Worm (Caenorhabditis elegans): ENCODE measurements around the gene T25B2.4.

Gene T25B2.4

DNA sequence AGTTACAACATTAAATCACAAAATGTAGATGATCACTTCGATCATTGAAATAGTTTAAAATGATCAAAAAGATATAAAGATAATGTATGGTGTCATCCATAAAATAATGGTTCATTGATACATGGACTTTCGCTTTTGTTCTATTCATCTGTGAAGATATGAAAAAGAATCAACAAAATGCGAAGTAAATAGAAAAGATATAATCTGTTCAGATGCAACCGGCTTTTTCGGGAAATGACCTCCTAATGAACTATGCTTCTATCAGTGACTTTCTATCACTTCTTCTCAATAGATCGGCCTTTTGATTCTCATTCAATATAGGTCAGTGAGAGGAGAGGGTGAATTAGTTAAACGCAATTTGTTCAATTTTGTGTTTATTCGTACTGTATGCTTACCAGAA is 945 bp downstream of the T25B2.4 start:
- TF ChIP-seq unc-62 (GFP tag; optimal IDR thresholded peaks at IDR 0.05): no peak

DNA sequence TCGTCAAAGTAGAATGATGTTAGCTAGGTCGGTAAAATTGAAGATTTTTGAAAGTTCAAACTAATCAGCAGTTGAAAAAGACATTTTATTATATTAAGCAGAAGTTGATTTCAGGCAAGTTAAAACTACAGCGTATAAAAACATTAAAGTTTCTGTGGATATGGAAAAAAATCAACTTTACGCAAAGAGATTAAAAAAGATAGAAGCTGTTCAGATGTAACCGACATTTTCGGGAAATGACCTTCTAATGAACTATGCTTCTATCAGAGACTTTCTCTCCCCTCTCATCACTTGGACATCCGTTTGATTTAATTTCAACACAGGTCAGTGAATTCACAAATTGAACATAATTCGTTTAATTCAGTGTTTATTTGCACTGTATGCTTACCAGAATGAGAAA is 2.2 kb downstream of the T25B2.4 start, which contains the start of gene T13C5.7:
Gene T13C5.7 (plus strand): TSS at position 301 of the 400 bp plus-strand sequence.
- TF ChIP-seq unc-62 (GFP tag; optimal IDR thresholded peaks at IDR 0.05): no peak

DNA sequence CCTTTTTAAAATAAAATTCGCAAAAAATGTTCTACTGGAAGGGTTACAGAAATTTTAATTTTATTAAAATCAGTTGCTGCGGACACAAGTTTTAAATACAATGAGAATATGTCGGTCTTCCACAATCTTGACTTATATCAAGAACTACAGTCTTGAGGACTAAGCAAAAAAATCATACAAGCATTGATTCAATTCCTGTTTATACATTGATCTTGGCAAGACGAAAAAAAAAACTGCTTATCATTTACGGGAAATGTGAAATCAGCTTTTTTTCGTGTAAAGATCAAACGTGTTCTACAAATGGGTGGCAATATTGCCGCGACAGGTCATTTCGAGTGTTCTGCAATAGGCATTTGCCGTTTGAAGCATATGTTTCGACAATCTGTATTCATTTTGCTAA is 6.7 kb downstream of the T25B2.4 start, which contains the start of gene T13C5.2:
Gene T13C5.2 (plus strand): TSS at position 301 of the 400 bp plus-strand sequence.
- no peak for TF ChIP-seq unc-62 (GFP tag; optimal IDR thresholded peaks at IDR 0.05)

DNA sequence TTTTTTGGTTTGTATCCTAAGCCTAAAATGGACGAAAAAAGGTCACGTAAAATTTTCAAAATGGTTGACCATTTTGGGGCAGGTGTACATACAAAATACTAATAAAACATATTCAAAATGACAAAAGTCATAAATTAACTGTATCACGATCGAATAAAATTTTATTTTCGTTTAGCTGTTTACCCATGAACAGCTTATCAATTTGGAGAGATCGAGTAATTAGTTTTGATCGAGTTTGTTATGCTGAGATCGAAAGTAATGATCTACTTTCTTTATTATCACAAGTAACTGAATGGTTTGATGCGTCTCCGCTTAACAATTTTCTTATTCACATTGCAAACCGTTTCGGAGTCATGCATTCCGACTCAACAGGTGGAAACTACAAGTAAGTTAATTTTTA is 9.8 kb downstream of the T25B2.4 start, which contains the start of gene T13C5.10:
Gene T13C5.10 (plus strand): TSS at position 301 of the 400 bp plus-strand sequence.
- no peak for TF ChIP-seq unc-62 (GFP tag; optimal IDR thresholded peaks at IDR 0.05)

DNA sequence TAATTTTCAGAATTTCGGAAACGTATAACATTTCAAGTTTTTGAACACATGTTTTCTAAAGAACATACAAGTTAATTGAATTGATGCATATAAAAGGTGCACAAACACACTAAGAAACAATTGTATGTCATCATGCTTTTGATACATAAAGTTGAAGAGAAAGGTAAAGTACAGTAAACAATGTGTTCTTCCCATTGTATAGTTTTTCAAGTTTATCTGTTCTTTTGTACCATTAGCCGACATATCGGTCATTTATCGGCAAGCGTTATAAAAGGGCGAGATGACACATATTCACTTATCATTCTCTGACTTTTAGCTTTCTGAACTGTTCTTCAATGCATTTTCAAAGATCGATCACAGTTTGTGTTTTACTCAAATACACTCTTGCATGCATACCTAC is 11.9 kb downstream of the T25B2.4 start, which contains the start of gene T13C5.9:
Gene T13C5.9 (plus strand): TSS at position 301 of the 400 bp plus-strand sequence.
- TF ChIP-seq unc-62 (GFP tag; optimal IDR thresholded peaks at IDR 0.05): no peak

DNA sequence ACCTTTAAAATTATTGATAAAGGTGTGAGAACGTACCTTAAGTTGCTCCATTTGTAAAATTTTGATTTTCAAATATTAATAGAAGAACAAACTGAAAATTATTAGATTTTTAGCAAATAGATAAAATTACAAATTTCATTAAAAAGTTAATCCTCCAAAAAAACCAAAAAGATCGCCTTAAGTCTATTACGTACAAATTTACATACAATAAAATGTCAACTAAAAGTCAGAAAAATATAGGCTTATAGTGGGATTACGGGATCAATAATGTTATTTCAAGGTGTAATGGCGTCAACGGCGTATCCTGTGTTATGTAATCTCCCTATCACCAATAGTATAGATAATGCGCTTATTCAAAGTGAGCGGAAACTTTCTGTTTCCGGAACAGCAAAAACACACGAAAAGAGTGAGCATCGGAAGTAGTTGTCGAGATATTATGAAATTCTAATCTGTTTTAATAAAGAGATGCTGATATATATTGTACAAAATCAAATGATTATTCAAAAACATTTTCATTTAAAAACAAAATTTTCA is 16.2 kb downstream of the T25B2.4 start, which contains the start of gene ceh-54:
Gene ceh-54 (minus strand): TSS at position 51 of the 534 bp plus-strand sequence.
- TF ChIP-seq unc-62 (GFP tag; optimal IDR thresholded peaks at IDR 0.05): no peak

DNA sequence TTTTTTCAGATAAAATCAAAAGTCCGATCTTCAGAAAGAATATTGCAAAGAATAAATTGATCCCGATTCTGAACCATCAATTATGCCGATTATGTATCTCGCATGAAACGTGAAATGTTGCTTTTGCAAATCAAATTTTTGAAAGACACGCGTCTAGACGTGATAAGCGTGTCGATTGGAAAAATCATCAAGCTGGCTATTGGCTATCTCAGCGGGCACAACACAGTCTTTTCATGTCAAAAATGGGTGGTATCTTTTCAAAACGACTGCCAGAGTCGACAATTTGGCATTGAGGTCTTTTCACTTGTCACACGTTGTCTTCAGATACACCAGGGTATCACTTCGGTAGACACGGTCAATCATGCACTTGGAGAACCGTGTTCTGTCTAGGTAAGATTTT is 18.6 kb downstream of the T25B2.4 start, which contains the start of gene daf-9:
Gene daf-9 (plus strand): TSS at position 301 of the 400 bp plus-strand sequence.
- TF ChIP-seq unc-62 (GFP tag; optimal IDR thresholded peaks at IDR 0.05): no peak

DNA sequence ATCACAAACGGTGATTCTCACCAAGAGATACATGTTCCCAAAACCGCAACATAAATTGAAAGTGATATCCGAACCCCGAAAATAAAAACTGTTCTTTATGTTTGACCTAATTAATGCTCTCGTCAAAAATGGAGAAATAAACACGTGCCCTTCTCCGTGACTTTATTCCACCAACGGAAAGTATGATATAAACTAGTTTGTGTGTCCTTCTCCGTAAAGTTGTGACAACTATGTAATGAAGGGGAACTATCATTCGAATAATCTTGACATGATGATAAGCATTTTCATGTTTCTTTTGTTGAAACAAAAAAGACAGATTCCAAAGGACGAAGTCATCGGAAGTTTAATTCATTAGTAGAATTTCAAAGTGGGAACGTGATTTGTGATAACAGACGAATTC is 23.5 kb downstream of the T25B2.4 start:
- no peak for TF ChIP-seq unc-62 (GFP tag; optimal IDR thresholded peaks at IDR 0.05)

DNA sequence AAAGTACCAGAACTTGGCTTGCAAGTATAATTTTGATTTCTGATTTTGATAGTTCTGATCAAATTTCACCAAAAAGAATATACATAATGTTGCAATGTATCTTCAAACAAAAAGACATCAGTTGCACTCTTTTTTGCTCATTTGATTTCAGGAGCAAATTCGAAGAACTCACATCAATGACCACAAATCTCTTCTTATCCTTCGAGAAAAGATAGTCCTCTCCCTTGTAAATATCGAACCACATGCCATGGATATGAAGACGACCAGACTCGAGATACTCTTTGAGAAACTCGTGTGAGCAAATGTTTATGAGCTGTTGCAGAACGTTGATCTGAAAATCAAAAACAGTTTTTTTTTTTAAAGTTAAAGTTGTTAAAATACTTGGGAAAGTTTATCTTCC is 24.8 kb downstream of the T25B2.4 start:
- TF ChIP-seq unc-62 (GFP tag; optimal IDR thresholded peaks at IDR 0.05): no peak

DNA sequence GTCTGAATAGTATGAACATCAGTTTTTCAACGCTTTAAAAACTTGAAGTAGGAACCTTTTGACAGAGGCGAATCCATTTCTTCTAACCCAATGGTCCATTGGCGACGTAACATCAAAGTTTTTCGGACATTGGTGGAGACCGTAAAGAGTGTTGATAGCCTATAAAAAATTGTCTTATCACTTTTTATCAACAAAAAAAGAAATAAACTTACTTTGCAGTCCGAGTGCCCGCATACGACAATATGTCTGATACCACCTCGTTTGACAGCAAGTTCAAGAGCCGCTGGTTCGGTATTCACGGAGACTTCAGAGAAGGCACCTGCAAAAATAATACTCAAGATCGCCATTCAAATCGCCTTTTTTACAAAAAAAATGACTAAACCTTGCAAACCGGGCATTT is 25.3 kb downstream of the T25B2.4 start:
- no peak for TF ChIP-seq unc-62 (GFP tag; optimal IDR thresholded peaks at IDR 0.05)

DNA sequence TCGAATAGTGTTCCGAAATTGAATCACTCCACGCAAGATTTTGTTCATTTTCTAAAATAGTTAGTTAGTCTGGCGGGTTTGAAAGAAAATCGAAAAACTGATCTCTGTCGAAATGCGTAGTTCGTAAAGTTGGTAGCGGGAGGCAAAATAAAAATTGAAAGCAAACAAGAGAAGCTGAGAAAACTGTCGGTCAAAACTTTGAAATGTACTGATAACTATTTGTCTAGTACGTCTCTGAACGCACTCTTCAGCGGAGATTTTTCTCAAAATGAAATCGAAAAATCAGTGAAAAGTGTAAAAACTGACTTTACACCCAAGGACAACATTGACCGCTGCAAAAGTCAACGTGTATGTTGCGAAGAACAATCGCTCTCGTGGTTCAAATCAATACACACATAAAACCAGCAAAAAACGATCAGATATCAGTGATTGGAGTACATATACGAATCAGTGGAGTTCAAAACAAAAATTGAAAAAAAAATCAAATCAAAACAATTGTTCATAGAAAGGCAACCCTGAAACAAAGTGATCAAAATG is 26.7 kb downstream of the T25B2.4 start, which contains the start of gene bca-1:
Gene bca-1 (minus strand): TSS at position 51 of the 537 bp plus-strand sequence.
- TF ChIP-seq unc-62 (GFP tag; optimal IDR thresholded peaks at IDR 0.05): no peak

DNA sequence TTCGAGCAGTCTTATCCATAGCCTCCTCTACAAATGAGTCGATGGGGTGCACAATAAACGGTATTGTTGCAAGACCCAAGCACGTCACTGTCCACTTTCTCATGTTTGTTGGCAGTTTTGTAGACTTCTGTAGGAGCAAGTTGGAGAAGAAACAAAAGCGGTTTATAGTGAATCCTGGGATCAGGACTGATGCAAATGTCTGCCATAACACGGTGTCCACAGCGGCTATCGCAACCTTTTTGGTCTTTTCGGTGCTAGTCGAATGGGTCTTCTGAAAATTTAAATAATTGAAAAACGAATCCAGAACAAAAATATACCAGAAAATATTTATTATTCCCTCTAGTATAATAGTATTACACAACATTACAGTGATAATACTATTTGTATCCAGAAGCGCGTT is 27.3 kb downstream of the T25B2.4 start:
- no peak for TF ChIP-seq unc-62 (GFP tag; optimal IDR thresholded peaks at IDR 0.05)

DNA sequence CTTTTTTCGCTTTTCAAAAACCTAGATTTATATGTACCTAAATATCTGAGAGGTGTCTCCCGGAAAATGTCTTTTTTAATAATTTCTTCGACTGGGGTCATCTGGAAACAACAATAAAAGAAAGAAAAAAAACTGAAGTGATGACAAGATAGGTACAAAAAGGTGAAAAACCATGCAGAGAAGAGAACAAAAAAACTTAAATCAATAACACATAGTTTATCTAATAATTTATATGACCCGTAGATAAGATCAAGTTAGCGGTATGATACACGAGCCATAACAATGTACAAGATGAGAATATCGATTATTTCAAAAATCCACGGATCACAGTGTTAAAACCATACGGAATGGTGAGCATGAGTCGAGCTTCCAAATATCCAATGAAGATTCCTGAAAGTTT is 28.3 kb downstream of the T25B2.4 start, which contains the start of gene mtp-18:
Gene mtp-18 (minus strand): TSS at position 101 of the 400 bp plus-strand sequence.
- no peak for TF ChIP-seq unc-62 (GFP tag; optimal IDR thresholded peaks at IDR 0.05)

DNA sequence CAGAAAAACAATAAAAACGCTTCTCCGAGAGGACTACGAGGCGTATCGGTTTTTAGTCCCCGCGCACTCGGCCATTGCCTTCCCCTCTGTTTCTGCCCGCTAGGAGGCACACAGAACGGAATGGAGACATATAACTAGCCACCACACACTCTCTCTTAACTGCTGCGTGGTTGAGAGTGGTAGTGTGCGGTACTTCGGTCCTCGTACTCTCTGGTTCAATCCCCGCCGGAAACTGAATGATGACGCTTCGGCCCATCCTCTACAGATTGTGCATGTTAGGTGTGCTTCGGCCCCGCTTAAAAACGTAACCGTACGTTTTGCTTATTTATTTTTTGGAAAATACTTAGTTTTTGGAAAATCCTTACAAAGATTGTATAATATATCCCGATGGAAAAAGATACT is 29.6 kb downstream of the T25B2.4 start, which contains the start of gene T13C5.6:
Gene T13C5.6 (minus strand): TSS at position 1 of the 402 bp plus-strand sequence.
- TF ChIP-seq unc-62 (GFP tag; optimal IDR thresholded peaks at IDR 0.05): no peak

DNA sequence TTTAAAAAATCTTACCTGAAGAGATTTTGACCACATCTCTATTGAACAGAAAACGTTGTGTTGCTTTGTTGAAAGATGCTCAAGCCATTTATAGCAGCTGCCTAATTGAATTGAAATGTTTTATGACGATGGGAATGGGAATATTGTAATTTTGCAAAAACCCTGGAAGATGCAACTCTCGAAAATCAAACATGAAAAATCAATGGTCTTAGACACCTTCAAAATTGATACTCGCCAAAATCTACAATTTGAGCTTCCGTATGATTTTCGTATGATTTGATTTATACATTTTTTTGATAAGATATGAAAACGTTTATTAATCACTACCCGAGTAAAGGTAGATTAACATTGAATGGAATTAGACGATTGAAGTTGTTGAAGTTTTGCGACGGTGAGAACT is 30.4 kb downstream of the T25B2.4 start, which contains the start of gene C14F11.7:
Gene C14F11.7 (minus strand): TSS at position 101 of the 400 bp plus-strand sequence.
- no peak for TF ChIP-seq unc-62 (GFP tag; optimal IDR thresholded peaks at IDR 0.05)

DNA sequence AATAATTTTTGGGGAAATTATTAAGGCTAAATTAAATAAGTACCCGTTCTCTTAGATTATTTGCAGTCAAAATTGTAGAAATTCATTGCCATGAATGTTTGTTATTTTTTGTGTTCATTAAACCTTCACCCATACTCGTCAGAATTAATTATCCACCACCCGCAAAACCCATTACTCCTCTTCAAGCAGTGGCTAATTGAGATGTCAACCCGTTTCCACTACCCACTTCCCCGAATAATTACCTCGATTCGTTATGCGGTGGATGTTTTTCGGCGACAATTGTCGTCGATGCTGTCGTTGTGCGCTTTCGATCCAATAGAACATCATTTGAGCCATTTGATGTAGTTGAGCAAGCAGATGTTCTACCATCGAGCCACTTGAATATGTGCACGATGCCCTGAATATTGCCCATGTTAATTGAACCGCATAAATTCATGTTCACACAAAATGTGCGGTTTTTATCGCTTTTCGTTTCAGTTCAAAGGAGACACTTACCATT is 33.3 kb downstream of the T25B2.4 start:
- TF ChIP-seq unc-62 (GFP tag; optimal IDR thresholded peaks at IDR 0.05): no peak

DNA sequence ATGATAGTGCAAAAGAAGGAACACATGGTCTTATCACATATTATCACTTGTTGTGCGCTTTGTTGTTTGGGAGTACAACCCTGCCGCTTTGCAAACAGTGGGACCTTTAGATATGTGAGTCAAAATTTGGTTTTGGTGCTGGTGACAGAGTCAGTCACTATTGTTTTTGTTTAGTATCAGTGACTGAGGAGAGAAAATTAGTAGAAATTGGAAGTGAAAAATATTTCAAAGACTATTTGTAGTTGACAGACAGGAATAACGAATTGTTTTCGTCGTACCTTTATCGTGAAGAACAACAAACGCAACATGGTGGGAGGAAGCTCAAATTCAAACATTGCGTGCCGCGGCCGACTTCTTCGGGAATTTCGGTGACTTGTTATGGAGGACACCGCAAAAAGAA is 38.5 kb downstream of the T25B2.4 start, which contains the start of gene lrch-1:
Gene lrch-1 (minus strand): TSS at position 101 of the 400 bp plus-strand sequence.
- no peak for TF ChIP-seq unc-62 (GFP tag; optimal IDR thresholded peaks at IDR 0.05)
